Worm (Caenorhabditis elegans) whole organism, young adult: ENCODE measurements around the gene F35G12.12.

Experiments
- B0035.1 ChIP-seq: sonication (generic microtip); optimal IDR thresholded peaks from 2 replicates; lab custom pipeline; 2016; ENCODE audit warnings: missing genetic modification characterization, mild to moderate bottlenecking, missing compliant biosample characterization, missing genotype, missing genetic modification reagents
- B0336.3 ChIP-seq: fragments of 200-800 bp; sonication (Bioruptor generic); IDR thresholded peaks from 2 replicates; pipeline ENCODE4 v1.3.6; 2022; ENCODE audit warnings: missing genetic modification characterization, missing compliant biosample characterization
- F22D6.2 ChIP-seq: sonication (generic microtip); optimal IDR thresholded peaks from 2 replicates; lab custom pipeline; 2016; ENCODE audit warnings: mild to moderate bottlenecking, missing genetic modification characterization, missing compliant biosample characterization
- F57A8.1 ChIP-seq: fragments of 200-800 bp; sonication (Bioruptor generic); optimal IDR thresholded peaks from 2 replicates; lab custom pipeline; 2018; ENCODE audit warnings: mild to moderate bottlenecking, missing genetic modification characterization, moderate library complexity, missing compliant biosample characterization
- K11D2.4 ChIP-seq: fragments of 200-800 bp; sonication (Bioruptor generic); IDR thresholded peaks from 2 replicates; pipeline ENCODE4 v1.3.6; 2022; ENCODE audit warnings: missing genetic modification reagents, missing genetic modification characterization, missing compliant biosample characterization
- T07F8.4 ChIP-seq: sonication (generic microtip); optimal IDR thresholded peaks from 2 replicates; lab custom pipeline; 2016; ENCODE audit warnings: mild to moderate bottlenecking, missing genetic modification characterization, moderate library complexity, missing compliant biosample characterization
- ama-1 ChIP-seq, 3 experiments: fragments of 150-350 bp in 1 of 3; sonication (generic microtip) in 2 of 3; optimal IDR thresholded peaks; 2 replicates each; lab custom pipeline; 2014 to 2018; ENCODE audit warnings: missing biosample characterization in 2 of 3, missing genetic modification characterization in 2 of 3, missing genetic modification reagents in 2 of 3
- bed-1 ChIP-seq: fragments of 200-800 bp; sonication (Bioruptor generic); IDR thresholded peaks from 2 replicates; pipeline ENCODE4 v1.3.6; 2022; ENCODE audit warnings: missing genetic modification reagents, missing genetic modification characterization, missing compliant biosample characterization
- bed-2 ChIP-seq: fragments of 200-800 bp; sonication (Bioruptor generic); IDR thresholded peaks from 2 replicates; pipeline ENCODE4 v1.3.6; 2022; ENCODE audit warnings: missing genetic modification reagents, missing genetic modification characterization, missing compliant biosample characterization
- cebp-1 ChIP-seq, 2 experiments: fragments of 200-800 bp in 1 of 2; sonication (Bioruptor generic) in 1 of 2; sonication (generic microtip) in 1 of 2; IDR thresholded peaks in 1 of 2; optimal IDR thresholded peaks in 1 of 2; 2 replicates each; pipeline versions ENCODE4 v1.3.6 to Lab custom; 2017 to 2022; ENCODE audit warnings: missing compliant biosample characterization in 2 of 2, missing genetic modification characterization in 2 of 2, mild to moderate bottlenecking in 1 of 2, missing genetic modification reagents in 1 of 2, moderate library complexity in 1 of 2
- cebp-2 ChIP-seq: fragments of 200-800 bp; sonication (Bioruptor generic); IDR thresholded peaks from 2 replicates; pipeline ENCODE4 v1.3.6; 2022; ENCODE audit warnings: missing genetic modification characterization, missing compliant biosample characterization
- ceh-100 ChIP-seq: fragments of 200-800 bp; sonication (Bioruptor generic); IDR thresholded peaks from 2 replicates; pipeline ENCODE4 v1.3.6; 2022; ENCODE audit warnings: missing genetic modification reagents, missing genetic modification characterization, missing compliant biosample characterization
- ceh-40 ChIP-seq: fragments of 200-800 bp; sonication (Bioruptor generic); IDR thresholded peaks from 2 replicates; pipeline ENCODE4 v1.3.6; 2022; ENCODE audit warnings: missing genetic modification characterization, missing compliant biosample characterization
- ceh-91 ChIP-seq: fragments of 200-800 bp; sonication (Bioruptor generic); IDR thresholded peaks from 2 replicates; pipeline ENCODE4 v1.3.6; 2022; ENCODE audit warnings: missing genetic modification reagents, missing genetic modification characterization, missing compliant biosample characterization
- egl-44 ChIP-seq: fragments of 200-800 bp; sonication (Bioruptor generic); IDR thresholded peaks from 2 replicates; pipeline ENCODE4 v1.3.6; 2022; ENCODE audit warnings: missing genetic modification reagents, missing genetic modification characterization, missing compliant biosample characterization
- egrh-3 ChIP-seq: fragments of 200-800 bp; sonication (Bioruptor generic); IDR thresholded peaks from 2 replicates; pipeline ENCODE4 v1.3.6; 2022; ENCODE audit warnings: missing genetic modification reagents, missing genetic modification characterization, missing compliant biosample characterization
- ets-4 ChIP-seq: fragments of 200-800 bp; sonication (Bioruptor generic); optimal IDR thresholded peaks from 2 replicates; lab custom pipeline; 2018; ENCODE audit warnings: mild to moderate bottlenecking, missing genetic modification characterization, missing compliant biosample characterization
- him-1 ChIP-seq: sonication (generic microtip); optimal IDR thresholded peaks from 2 replicates; lab custom pipeline; 2016; ENCODE audit warnings: missing genotype, missing genetic modification reagents, missing genetic modification characterization, missing compliant biosample characterization
- hlh-12 ChIP-seq: sonication (generic microtip); optimal IDR thresholded peaks from 2 replicates; lab custom pipeline; 2016; ENCODE audit warnings: missing genetic modification characterization, missing compliant biosample characterization
- hrde-1 ChIP-seq: sonication (generic microtip); optimal IDR thresholded peaks from 2 replicates; lab custom pipeline; 2016; ENCODE audit warnings: missing genetic modification characterization, mild to moderate bottlenecking, missing compliant biosample characterization, moderate library complexity, missing genotype, missing genetic modification reagents, borderline replicate concordance
- lag-1 ChIP-seq: fragments of 200-800 bp; sonication (Bioruptor generic); IDR thresholded peaks from 2 replicates; pipeline ENCODE4 v1.3.6; 2022; ENCODE audit warnings: missing genetic modification reagents, missing genetic modification characterization, missing compliant biosample characterization
- let-526 ChIP-seq: fragments of 200-800 bp; sonication (Bioruptor generic); IDR thresholded peaks from 2 replicates; pipeline ENCODE4 v1.3.6; 2022; ENCODE audit warnings: missing genetic modification reagents, missing genetic modification characterization, missing compliant biosample characterization
- lin-26 ChIP-seq: fragments of 200-800 bp; sonication (Bioruptor generic); IDR thresholded peaks from 2 replicates; pipeline ENCODE4 v1.3.6; 2022; ENCODE audit warnings: missing genetic modification reagents, missing genetic modification characterization, missing compliant biosample characterization
- lin-35 ChIP-seq, 3 experiments: fragments of 150-350 bp in 2 of 3; sonication (generic microtip) in 1 of 3; optimal IDR thresholded peaks; 2 replicates each; lab custom pipeline; 2014 to 2018; ENCODE audit warnings: missing biosample characterization in 3 of 3, missing genetic modification characterization in 3 of 3, missing genetic modification reagents in 3 of 3
- madf-3 ChIP-seq: fragments of 200-800 bp; sonication (Bioruptor generic); IDR thresholded peaks from 2 replicates; pipeline ENCODE4 v1.3.6; 2022; ENCODE audit warnings: missing genetic modification reagents, missing genetic modification characterization, missing compliant biosample characterization
- madf-6 ChIP-seq: fragments of 200-800 bp; sonication (Bioruptor generic); IDR thresholded peaks from 2 replicates; pipeline ENCODE4 v1.3.6; 2022; ENCODE audit warnings: missing genetic modification reagents, missing genetic modification characterization, missing compliant biosample characterization
- nfyb-1 ChIP-seq: fragments of 200-800 bp; sonication (Bioruptor generic); IDR thresholded peaks from 2 replicates; pipeline ENCODE4 v1.3.6; 2022; ENCODE audit warnings: missing genetic modification reagents, missing genetic modification characterization, missing compliant biosample characterization
- nhr-179 ChIP-seq: sonication (generic microtip); optimal IDR thresholded peaks from 2 replicates; lab custom pipeline; 2016; ENCODE audit warnings: mild to moderate bottlenecking, missing genetic modification characterization, missing compliant biosample characterization
- nhr-90 ChIP-seq: sonication (generic microtip); optimal IDR thresholded peaks from 2 replicates; lab custom pipeline; 2016; ENCODE audit warnings: missing genotype, mild to moderate bottlenecking, missing genetic modification characterization, missing compliant biosample characterization
- pha-4 ChIP-seq: fragments of 150-350 bp; sonication (generic microtip); optimal IDR thresholded peaks from 2 replicates; lab custom pipeline; 2014; ENCODE audit warnings: missing biosample characterization, missing genetic modification reagents, missing genetic modification characterization
- rcor-1 ChIP-seq: fragments of 200-800 bp; sonication (Bioruptor generic); IDR thresholded peaks from 2 replicates; pipeline ENCODE4 v1.3.6; 2022; ENCODE audit warnings: missing genetic modification reagents, missing genetic modification characterization, missing compliant biosample characterization
- rec-8 ChIP-seq, 2 experiments: sonication (generic microtip); optimal IDR thresholded peaks; 2 replicates each; lab custom pipeline; 2016; ENCODE audit warnings: mild to moderate bottlenecking in 2 of 2, missing genetic modification characterization in 2 of 2, missing genetic modification reagents in 2 of 2, missing genotype in 2 of 2, missing biosample characterization in 1 of 2, missing compliant biosample characterization in 1 of 2, moderate library complexity in 1 of 2
- snpc-1.3 ChIP-seq: sonication (generic microtip); optimal IDR thresholded peaks from 2 replicates; lab custom pipeline; 2017; ENCODE audit warnings: missing genetic modification characterization, mild to moderate bottlenecking, missing compliant biosample characterization, antibody characterized with exemption, moderate library complexity, missing genotype, missing genetic modification reagents; ENCODE audit not compliant: insufficient read depth
- xnd-1 ChIP-seq: sonication (generic microtip); optimal IDR thresholded peaks from 2 replicates; lab custom pipeline; 2016; ENCODE audit warnings: missing genotype, missing genetic modification reagents, missing genetic modification characterization, missing compliant biosample characterization
- zim-3 ChIP-seq: sonication (generic microtip); optimal IDR thresholded peaks from 2 replicates; lab custom pipeline; 2017; ENCODE audit warnings: mild to moderate bottlenecking, missing genetic modification characterization, moderate library complexity, missing compliant biosample characterization

Gene F35G12.12

ce11 chrIII:4595771-4596227, 14.2 kb downstream of the F35G12.12 start, which contains the start of gene asb-1 (continued):
- TF ChIP-seq B0336.3 (GFP tag; lab: Robert Waterston, UW) (0 out of 2 replicates have a peak, but pooled peaks have one; percentile 14), hrde-1 (tag; lab: Kevin White, UChicago) (no peak), zim-3 (tag; lab: Kevin White, UChicago) (no peak), egrh-3 (GFP tag; lab: Robert Waterston, UW) (no peak), F22D6.2 (tag; lab: Kevin White, UChicago) (no peak), rcor-1 (GFP tag; lab: Robert Waterston, UW) (no peak), ceh-91 (GFP tag; lab: Robert Waterston, UW) (peak; percentile 56), lin-26 (GFP tag; lab: Robert Waterston, UW) (no peak), ceh-100 (GFP tag; lab: Robert Waterston, UW) (no peak), ceh-40 (GFP tag; lab: Robert Waterston, UW) (no peak), cebp-2 (no peak), bed-2 (GFP tag; lab: Robert Waterston, UW) (no peak), nhr-179 (tag; lab: Kevin White, UChicago) (no peak), egl-44 (GFP tag; lab: Robert Waterston, UW) (no peak), F57A8.1 (no peak), madf-6 (GFP tag; lab: Robert Waterston, UW) (peak; percentile 90), xnd-1 (tag; lab: Kevin White, UChicago) (peak; percentile 78), hlh-12 (tag; lab: Kevin White, UChicago) (no peak), bed-1 (no peak), pha-4 (tag; lab: Kevin White, UChicago) (no peak), nhr-90 (tag; lab: Kevin White, UChicago) (no peak), him-1 (peak; percentile 41), lag-1 (GFP tag; lab: Robert Waterston, UW) (no peak), snpc-1.3 (peak; percentile 40), madf-3 (GFP tag; lab: Robert Waterston, UW) (0 out of 2 replicates have a peak, but pooled peaks have one; percentile 20), ama-1 (optimal IDR thresholded peaks at IDR 0.05; lab: Kevin White, UChicago) (no peak), ama-1 (GFP tag; optimal IDR thresholded peaks at IDR 0.05; lab: Kevin White, UChicago) (no peak), let-526 (GFP tag; lab: Robert Waterston, UW) (no peak), cebp-1 (GFP tag; IDR thresholded peaks at IDR 0.05; lab: Robert Waterston, UW) (no peak), cebp-1 (tag; optimal IDR thresholded peaks at IDR 0.05; lab: Kevin White, UChicago) (peak; percentile 3)

ce11 chrIII:4600139-4600762, 18.7 kb downstream of the F35G12.12 start, which contains the start of gene mab-21:
Gene mab-21 (plus strand): TSS chrIII:4600753.
- TF ChIP-seq lin-35 (GFP tag; optimal IDR thresholded peaks at IDR 0.05; lab: Kevin White, UChicago) = no peak
- no peak for TF ChIP-seq K11D2.4 (GFP tag; lab: Robert Waterston, UW)
- no peak for TF ChIP-seq rec-8 (tag; optimal IDR thresholded peaks at IDR 0.05; lab: Kevin White, UChicago)
- no peak for TF ChIP-seq B0035.1 (tag; lab: Kevin White, UChicago)
- TF ChIP-seq nfyb-1 (GFP tag; lab: Robert Waterston, UW) = 0 out of 2 replicates have a peak, but pooled peaks have one; percentile 15
- TF ChIP-seq ets-4 (GFP tag; lab: Kevin White, UChicago) = no peak

ce11 chrIII:4601286-4601685, 19.7 kb downstream of the F35G12.12 start:
- no peak for TF ChIP-seq T07F8.4 (tag; lab: Kevin White, UChicago)
- TF ChIP-seq nfyb-1 (GFP tag; lab: Robert Waterston, UW) = 0 out of 2 replicates have a peak, but pooled peaks have one; percentile 23
- TF ChIP-seq, all 124 proteins: peak for 1
